Fruit fly (Drosophila melanogaster): ENCODE data around the gene CG12003.

CG12003 gene

DNA sequence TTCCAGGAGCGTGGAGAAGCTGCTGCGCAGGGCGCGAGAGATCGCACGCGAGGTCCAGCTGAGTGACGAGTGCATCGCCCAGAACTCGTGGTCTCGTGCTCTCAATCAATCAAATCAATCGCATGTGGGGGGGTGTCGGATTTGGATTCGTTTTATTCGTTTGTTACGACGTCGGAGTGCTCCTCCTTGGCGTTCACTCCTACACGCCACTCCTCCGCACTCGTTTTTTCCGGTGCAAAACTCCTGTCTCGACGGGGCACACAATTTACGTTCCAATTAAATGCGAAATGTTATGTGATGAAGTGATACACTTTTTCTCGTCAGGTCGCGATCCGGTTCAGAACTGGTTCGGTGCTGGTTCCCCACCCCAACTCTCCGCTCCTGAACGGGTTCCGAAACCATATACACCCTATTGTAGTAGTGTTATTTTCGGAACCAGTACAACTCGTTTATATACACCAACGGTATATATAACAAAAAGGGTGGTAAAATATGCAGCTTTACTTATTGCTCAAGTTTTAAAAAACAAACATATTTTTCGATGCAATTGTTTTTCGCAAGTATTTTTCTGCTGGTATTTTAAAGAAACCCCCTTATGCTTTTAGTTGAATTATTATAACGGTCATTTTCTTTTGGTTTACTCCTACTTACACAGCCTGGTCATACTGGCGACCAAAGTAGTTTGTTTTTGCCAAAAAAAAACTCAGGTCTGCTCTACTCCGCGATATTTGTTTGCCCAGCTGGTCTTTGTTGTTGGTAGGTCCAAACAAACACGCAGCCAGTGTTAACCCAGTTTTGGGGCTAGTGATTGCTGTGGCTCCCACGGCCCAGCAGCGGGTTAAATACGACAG lies 28.5 kb upstream of the CG12003 start, which contains the start of the genes CG12091 and pns (continued):
- TF ChIP-seq trem (tag; optimal IDR thresholded peaks at IDR 0.05): peak; percentile 87
- no peak for TF ChIP-seq Awh (GFP tag; IDR thresholded peaks at IDR 0.05)
- TF ChIP-seq repo (GFP tag; optimal IDR thresholded peaks at IDR 0.05): peak; percentile 56
- TF ChIP-seq ttk (GFP tag; IDR thresholded peaks at IDR 0.05): 0 out of 2 replicates have a peak, but pooled peaks have one; percentile 29
- TF ChIP-seq CG30403 (GFP tag; optimal IDR thresholded peaks at IDR 0.05): peak; percentile 81
- TF ChIP-seq fru (optimal IDR thresholded peaks at IDR 0.05): no peak
- TF ChIP-seq gcm (GFP tag; optimal IDR thresholded peaks at IDR 0.05): peak; percentile 69
- TF ChIP-seq vvl (GFP tag; IDR thresholded peaks at IDR 0.05): peak; percentile 59
- TF ChIP-seq CG31224 (GFP tag; IDR thresholded peaks at IDR 0.05): peak; percentile 29; the same call in 1 of the 2 replicates
- TF ChIP-seq ap (GFP tag; IDR thresholded peaks at IDR 0.05): peak; percentile 51; the same call in 1 of the 2 replicates
- TF ChIP-seq CG17802 (tag; optimal IDR thresholded peaks at IDR 0.05): no peak
- peak; percentile 40; the same call in 1 of the 3 replicates for TF ChIP-seq HLH4C (GFP tag; IDR thresholded peaks at IDR 0.05; ENCODE audit: partially characterized antibody)
- TF ChIP-seq Hmx (GFP tag; optimal IDR thresholded peaks at IDR 0.05): peak; percentile 38
- TF ChIP-seq HLHmδ (GFP tag; optimal IDR thresholded peaks at IDR 0.05): peak; percentile 71
- peak; percentile 38; the same call in 1 of the 2 replicates for TF ChIP-seq ranshi (GFP tag; IDR thresholded peaks at IDR 0.05)
- TF ChIP-seq luna (GFP tag; optimal IDR thresholded peaks at IDR 0.05): peak; percentile 73
- TF ChIP-seq HLH54F (GFP tag; optimal IDR thresholded peaks at IDR 0.05): peak; percentile 61
- peak; percentile 70 for TF ChIP-seq CG18599 (GFP tag; optimal IDR thresholded peaks at IDR 0.05)
- TF ChIP-seq sisA (GFP tag; IDR thresholded peaks at IDR 0.05): no peak; the same call in 1 of the 2 replicates
- peak; percentile 57 for TF ChIP-seq kay (GFP tag; optimal IDR thresholded peaks at IDR 0.05)
- peak; percentile 58 for TF ChIP-seq p53 (GFP tag; optimal IDR thresholded peaks at IDR 0.05)
- TF ChIP-seq PHDP (tag; optimal IDR thresholded peaks at IDR 0.05): peak; percentile 70
- TF ChIP-seq Hr78 (GFP tag; optimal IDR thresholded peaks at IDR 0.05): peak in 1 of 2 experiments; percentile 61
- no peak for TF ChIP-seq chm (GFP tag; IDR thresholded peaks at IDR 0.05)
- TF ChIP-seq stwl (tag; optimal IDR thresholded peaks at IDR 0.05): peak; percentile 67
- no peak for TF ChIP-seq gt (GFP tag; IDR thresholded peaks at IDR 0.05)
- peak; percentile 84 for TF ChIP-seq Ets97D (GFP tag; optimal IDR thresholded peaks at IDR 0.05)
- TF ChIP-seq Xbp1 (GFP tag; optimal IDR thresholded peaks at IDR 0.05): peak; percentile 71
- TF ChIP-seq zen2 (GFP tag; IDR thresholded peaks at IDR 0.05; ENCODE audit: partially characterized antibody): no peak; the same call in 2 of the 3 replicates
- TF ChIP-seq MBD-R2 (GFP tag; IDR thresholded peaks at IDR 0.05): peak; percentile 43; the same call in 1 of the 2 replicates
- TF ChIP-seq peb (GFP tag; IDR thresholded peaks at IDR 0.05): peak; percentile 59
- no peak for TF ChIP-seq z (GFP tag; IDR thresholded peaks at IDR 0.05)
- TF ChIP-seq org-1 (GFP tag; optimal IDR thresholded peaks at IDR 0.05): peak; percentile 12
- TF ChIP-seq nom (GFP tag; optimal IDR thresholded peaks at IDR 0.05): peak; percentile 31
- TF ChIP-seq pita (GFP tag; optimal IDR thresholded peaks at IDR 0.05): no peak
- TF ChIP-seq CG7745 (tag; optimal IDR thresholded peaks at IDR 0.05): peak; percentile 3
- peak in 1 of 2 experiments; percentile 56 for TF ChIP-seq bsh (GFP tag; optimal IDR thresholded peaks at IDR 0.05)
- TF ChIP-seq CG15696 (tag; optimal IDR thresholded peaks at IDR 0.05): peak; percentile 73
- TF ChIP-seq zfh2 (GFP tag; optimal IDR thresholded peaks at IDR 0.05): peak; percentile 48
- peak; percentile 64 for TF ChIP-seq CG6689 (GFP tag; IDR thresholded peaks at IDR 0.05)
- peak; percentile 29; the same call in 2 of the 3 replicates for TF ChIP-seq Aef1 (GFP tag; IDR thresholded peaks at IDR 0.05)
- TF ChIP-seq Hr51 (GFP tag; optimal IDR thresholded peaks at IDR 0.05): peak; percentile 69
- peak; percentile 72 for TF ChIP-seq zen (tag; optimal IDR thresholded peaks at IDR 0.05)
- TF ChIP-seq CG8388 (GFP tag; optimal IDR thresholded peaks at IDR 0.05): peak; percentile 42
- TF ChIP-seq odd (GFP tag; optimal IDR thresholded peaks at IDR 0.05): peak; percentile 62
- peak; percentile 52 for TF ChIP-seq Elba2 (GFP tag; optimal IDR thresholded peaks at IDR 0.05)
- 0 out of 3 replicates have a peak, but pooled peaks have one; percentile 10 for TF ChIP-seq CG11560 (tag; IDR thresholded peaks at IDR 0.05)
- peak; percentile 45 for TF ChIP-seq sd (tag; optimal IDR thresholded peaks at IDR 0.05)

Data from whole organism, embryonic.